Worm (Caenorhabditis elegans) whole organism, mixed stage, embryonic: ENCODE measurements around the gene E02C12.19.

Experiments
- ces-1 ChIP-seq: fragments of 150-350 bp; optimal IDR thresholded peaks from 2 replicates; lab custom pipeline; 2014; ENCODE audit warnings: missing biosample characterization, missing genetic modification reagents, missing genetic modification characterization
- elt-1 ChIP-seq: sonication (generic microtip); optimal IDR thresholded peaks from 2 replicates; lab custom pipeline; 2017; ENCODE audit warnings: missing genetic modification characterization, mild to moderate bottlenecking, missing compliant biosample characterization, antibody characterized with exemption, moderate library complexity, borderline replicate concordance; ENCODE audit not compliant: insufficient read depth
- flh-1 ChIP-seq: fragments of 200-800 bp; sonication (Bioruptor generic); optimal IDR thresholded peaks from 2 replicates; lab custom pipeline; 2018; ENCODE audit warnings: mild to moderate bottlenecking, missing genetic modification characterization, moderate library complexity, missing compliant biosample characterization
- nhr-76 ChIP-seq: sonication (generic microtip); optimal IDR thresholded peaks from 2 replicates; lab custom pipeline; 2017; ENCODE audit warnings: missing biosample characterization, missing genetic modification characterization
- snpc-4 ChIP-seq: fragments of 150-350 bp; optimal IDR thresholded peaks from 2 replicates; lab custom pipeline; 2014; ENCODE audit warnings: missing biosample characterization, missing genetic modification characterization
- tbx-8 ChIP-seq: fragments of 200-800 bp; sonication (Bioruptor generic); optimal IDR thresholded peaks from 2 replicates; lab custom pipeline; 2018; ENCODE audit warnings: mild to moderate bottlenecking, missing genetic modification characterization, moderate library complexity, missing compliant biosample characterization
- unc-39 ChIP-seq: fragments of 150-350 bp; optimal IDR thresholded peaks from 2 replicates; lab custom pipeline; 2014; ENCODE audit warnings: missing biosample characterization, missing genetic modification characterization
- unc-62 ChIP-seq: fragments of 150-350 bp; optimal IDR thresholded peaks from 2 replicates; lab custom pipeline; 2014; ENCODE audit warnings: missing biosample characterization, missing genetic modification reagents, missing genetic modification characterization

DNA sequence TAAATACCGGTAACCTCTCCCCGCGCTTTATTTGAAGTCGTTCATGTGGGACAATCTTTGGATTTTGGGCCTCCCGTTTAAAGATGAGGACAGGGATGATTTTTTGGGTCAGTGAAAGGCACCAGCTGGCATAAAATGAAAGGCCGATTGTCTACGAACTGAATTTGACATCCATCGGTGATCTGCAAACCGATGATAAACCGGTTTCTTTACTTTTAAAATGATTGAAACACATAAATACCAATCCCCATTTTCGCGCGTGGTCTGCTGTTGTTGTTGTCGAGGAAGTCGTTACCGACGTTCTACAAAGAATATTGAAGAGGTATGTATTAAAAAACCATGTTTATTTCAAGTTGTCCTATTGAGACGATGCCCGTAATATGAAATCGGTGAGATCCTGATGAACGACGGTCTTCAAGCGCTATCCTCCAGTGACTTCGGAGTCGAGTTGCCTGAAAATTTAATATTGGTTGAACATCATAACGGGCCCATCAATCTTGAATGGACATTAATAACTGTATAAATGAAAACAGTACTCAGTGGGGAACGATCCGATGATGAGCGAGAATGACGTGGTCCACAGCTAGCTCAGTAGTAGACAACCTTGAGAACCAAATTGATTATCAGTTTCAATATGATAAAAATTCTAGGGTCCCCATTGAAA lies 33.2 kb downstream of the E02C12.19 start:
- no peak for TF ChIP-seq tbx-8 (GFP tag; lab: Kevin White, UChicago)
- no peak for TF ChIP-seq snpc-4
- TF ChIP-seq nhr-76, result no peak
- TF ChIP-seq ces-1 (GFP tag; lab: Kevin White, UChicago), result no peak
- no peak for TF ChIP-seq elt-1 (tag; lab: Kevin White, UChicago)
- TF ChIP-seq unc-62, result no peak
- no peak for TF ChIP-seq unc-39 (tag; lab: Kevin White, UChicago)
- TF ChIP-seq flh-1 (GFP tag; lab: Kevin White, UChicago), result no peak
